Worm (Caenorhabditis elegans): ENCODE data around the gene srx-65.

ce11 chrV:3891919-3892318 lies 29.8 kb upstream of the srx-65 start, which contains the start of gene C17E7.12:
- TF ChIP-seq ztf-7 (tag; optimal IDR thresholded peaks at IDR 0.05) (no peak), lir-3 (tag; optimal IDR thresholded peaks at IDR 0.05) (no peak), dmd-9 (GFP tag; IDR thresholded peaks at IDR 0.05) (no peak), fkh-10 (GFP tag; optimal IDR thresholded peaks at IDR 0.05) (no peak), lsy-2 (tag; optimal IDR thresholded peaks at IDR 0.05) (no peak), unc-62 (GFP tag; optimal IDR thresholded peaks at IDR 0.05 in 1 of 2) (no peak), unc-62 (tag; optimal IDR thresholded peaks at IDR 0.05) (no peak), spr-3 (GFP tag; optimal IDR thresholded peaks at IDR 0.05) (no peak), nhr-11 (tag; optimal IDR thresholded peaks at IDR 0.05) (no peak), pqm-1 (tag; optimal IDR thresholded peaks at IDR 0.05) (no peak), F26F4.8 (GFP tag; conservative IDR thresholded peaks at IDR 0.05) (no peak), lin-15B (tag; optimal IDR thresholded peaks at IDR 0.05) (no peak)
